Fruit fly (Drosophila melanogaster): ENCODE results near the gene east.
A peak's percentile ranks its signal among the peaks of the same experiment; 100 is the strongest.

east gene

DNA sequence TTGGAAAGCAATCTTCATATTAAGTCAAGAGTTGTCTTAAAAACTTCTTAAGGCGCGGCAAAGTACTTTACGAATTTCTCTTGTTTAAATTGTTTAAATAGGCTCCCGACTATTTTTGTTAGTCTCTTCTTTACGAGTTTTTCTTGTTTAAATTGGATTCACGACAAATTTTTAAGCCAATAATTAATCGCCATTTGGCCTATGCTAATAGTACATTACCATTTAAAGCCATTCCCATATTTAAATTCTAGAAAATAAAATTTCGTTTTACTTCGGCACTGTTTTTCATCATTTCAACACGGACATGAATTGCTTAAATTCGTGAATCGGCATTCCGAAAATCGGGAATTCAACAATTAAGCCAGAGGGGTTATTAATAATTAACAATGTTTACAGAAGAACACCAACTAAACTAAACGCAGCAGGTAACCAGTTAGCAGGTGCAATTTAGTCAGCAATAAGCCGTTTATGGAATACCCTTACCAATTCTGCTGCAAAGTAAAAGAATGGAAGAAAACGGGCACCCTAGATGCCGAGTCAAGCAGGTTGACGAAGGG, 1.1 kb upstream of the east start:
- peak; percentile 71 for TF ChIP-seq CG9948 (tag; optimal IDR thresholded peaks at IDR 0.05)
- TF ChIP-seq fd96Ca (GFP tag; IDR thresholded peaks at IDR 0.05): peak; percentile 42; the same call in 2 of the 3 replicates
- TF ChIP-seq Ets98B (GFP tag; IDR thresholded peaks at IDR 0.05): peak; percentile 51
- peak; percentile 62 for TF ChIP-seq rn (GFP tag; IDR thresholded peaks at IDR 0.05)
- TF ChIP-seq D1 (tag; optimal IDR thresholded peaks at IDR 0.05): no peak
- TF ChIP-seq CG8159 (tag; optimal IDR thresholded peaks at IDR 0.05): peak; percentile 70
- TF ChIP-seq Pif1B (GFP tag; optimal IDR thresholded peaks at IDR 0.05): peak; percentile 53
- peak; percentile 64 for TF ChIP-seq CG8301 (tag; optimal IDR thresholded peaks at IDR 0.05)
- peak; percentile 86 for TF ChIP-seq CG14655 (GFP tag; optimal IDR thresholded peaks at IDR 0.05)
- no peak for TF ChIP-seq CG10348 (GFP tag; IDR thresholded peaks at IDR 0.05)
- peak; percentile 49 for TF ChIP-seq CG17806 (tag; optimal IDR thresholded peaks at IDR 0.05)
- TF ChIP-seq CG34367 (tag; optimal IDR thresholded peaks at IDR 0.05): peak; percentile 46
- TF ChIP-seq Snoo (tag; optimal IDR thresholded peaks at IDR 0.05): peak; percentile 61
- 0 out of 2 replicates have a peak, but pooled peaks have one; percentile 13 for TF ChIP-seq CG12605 (GFP tag; IDR thresholded peaks at IDR 0.05)
- TF ChIP-seq Pif1A (GFP tag; optimal IDR thresholded peaks at IDR 0.05): peak; percentile 65
- TF ChIP-seq CG32121 (GFP tag; IDR thresholded peaks at IDR 0.05): peak; percentile 38; the same call in 1 of the 2 replicates
- no peak for TF ChIP-seq CG13204 (GFP tag; optimal IDR thresholded peaks at IDR 0.05)
- no peak for TF ChIP-seq EcR (GFP tag; optimal IDR thresholded peaks at IDR 0.05)
- peak; percentile 61; the same call in 2 of the 3 replicates for TF ChIP-seq CG4496 (GFP tag; IDR thresholded peaks at IDR 0.05)
- TF ChIP-seq CG15710 (tag; optimal IDR thresholded peaks at IDR 0.05): peak; percentile 69
- TF ChIP-seq gl (tag; optimal IDR thresholded peaks at IDR 0.05): no peak

- TF ChIP-seq rn (GFP tag; IDR thresholded peaks at IDR 0.05) (0 out of 2 replicates have a peak, but pooled peaks have one; percentile 26), CG4496 (GFP tag; IDR thresholded peaks at IDR 0.05) (peak; percentile 63), Snoo (tag; optimal IDR thresholded peaks at IDR 0.05) (no peak), CG9948 (tag; optimal IDR thresholded peaks at IDR 0.05) (peak; percentile 27), Pif1B (GFP tag; optimal IDR thresholded peaks at IDR 0.05) (peak; percentile 59), CG10348 (GFP tag; IDR thresholded peaks at IDR 0.05) (no peak), fd96Ca (GFP tag; IDR thresholded peaks at IDR 0.05) (peak; percentile 63; the same call in 2 of the 3 replicates), EcR (GFP tag; optimal IDR thresholded peaks at IDR 0.05) (no peak), CG34367 (tag; optimal IDR thresholded peaks at IDR 0.05) (peak; percentile 22), CG8159 (tag; optimal IDR thresholded peaks at IDR 0.05) (peak; percentile 50), D1 (tag; optimal IDR thresholded peaks at IDR 0.05) (no peak), Pif1A (GFP tag; optimal IDR thresholded peaks at IDR 0.05) (peak; percentile 56), CG13204 (GFP tag; optimal IDR thresholded peaks at IDR 0.05) (no peak), CG32121 (GFP tag; IDR thresholded peaks at IDR 0.05) (0 out of 2 replicates have a peak, but pooled peaks have one; percentile 15), Ets98B (GFP tag; IDR thresholded peaks at IDR 0.05) (peak; percentile 39), gl (tag; optimal IDR thresholded peaks at IDR 0.05) (no peak), CG12605 (GFP tag; IDR thresholded peaks at IDR 0.05) (no peak), CG14655 (GFP tag; optimal IDR thresholded peaks at IDR 0.05) (peak; percentile 73), CG15710 (tag; optimal IDR thresholded peaks at IDR 0.05) (peak; percentile 45), CG17806 (tag; optimal IDR thresholded peaks at IDR 0.05) (peak; percentile 48), CG8301 (tag; optimal IDR thresholded peaks at IDR 0.05) (peak; percentile 37)
Measured at dm6 chrX:2011288-2012120, 844 bp downstream of the east start.

dm6 chrX:2012121-2012452, 1.4 kb downstream of the east start:
- TF ChIP-seq EcR (GFP tag; optimal IDR thresholded peaks at IDR 0.05): no peak
- peak; percentile 22; the same call in 1 of the 2 replicates for TF ChIP-seq CG12605 (GFP tag; IDR thresholded peaks at IDR 0.05)
- peak; percentile 8; the same call in 1 of the 2 replicates for TF ChIP-seq Ets98B (GFP tag; IDR thresholded peaks at IDR 0.05)
- TF ChIP-seq rn (GFP tag; IDR thresholded peaks at IDR 0.05): no peak
- TF ChIP-seq CG34367 (tag; optimal IDR thresholded peaks at IDR 0.05): no peak
- TF ChIP-seq CG4496 (GFP tag; IDR thresholded peaks at IDR 0.05): peak; percentile 52; the same call in 2 of the 3 replicates

dm6 chrX:2012837-2013236, 2.2 kb downstream of the east start:
- TF ChIP-seq gl (tag; optimal IDR thresholded peaks at IDR 0.05) (peak; percentile 28), Snoo (tag; optimal IDR thresholded peaks at IDR 0.05) (peak; percentile 77), CG15710 (tag; optimal IDR thresholded peaks at IDR 0.05) (peak; percentile 55), rn (GFP tag; IDR thresholded peaks at IDR 0.05) (no peak), CG34367 (tag; optimal IDR thresholded peaks at IDR 0.05) (peak; percentile 38), Pif1B (GFP tag; optimal IDR thresholded peaks at IDR 0.05) (peak; percentile 60), CG8159 (tag; optimal IDR thresholded peaks at IDR 0.05) (peak; percentile 61), CG10348 (GFP tag; IDR thresholded peaks at IDR 0.05) (no peak), CG32121 (GFP tag; IDR thresholded peaks at IDR 0.05) (peak; percentile 19; the same call in 1 of the 2 replicates), Ets98B (GFP tag; IDR thresholded peaks at IDR 0.05) (peak; percentile 35), CG8301 (tag; optimal IDR thresholded peaks at IDR 0.05) (no peak), CG4496 (GFP tag; IDR thresholded peaks at IDR 0.05) (peak; percentile 66; the same call in 2 of the 3 replicates)

dm6 chrX:2013365-2013764, 2.7 kb downstream of the east start:
- TF ChIP-seq CG32121 (GFP tag; IDR thresholded peaks at IDR 0.05): no peak
- no peak for TF ChIP-seq CG4496 (GFP tag; IDR thresholded peaks at IDR 0.05)
- TF ChIP-seq CG10348 (GFP tag; IDR thresholded peaks at IDR 0.05): no peak
